Worm (Caenorhabditis elegans) whole organism, L2 larva: ENCODE results near the gene cwn-1.

Experiments used
- C34F6.9 ChIP-seq: fragments of 150-350 bp; optimal IDR thresholded peaks from 2 replicates; lab custom pipeline; 2014; ENCODE audit warnings: missing biosample characterization, missing genetic modification characterization
- F13H6.1 ChIP-seq: sonication (generic microtip); optimal IDR thresholded peaks from 2 replicates; lab custom pipeline; 2016; ENCODE audit warnings: missing genetic modification characterization, missing compliant biosample characterization
- R02D3.7 ChIP-seq: fragments of 150-350 bp; optimal IDR thresholded peaks from 2 replicates; lab custom pipeline; 2014; ENCODE audit warnings: missing biosample characterization, missing genetic modification characterization
- Y55F3AM.14 ChIP-seq: fragments of 200-800 bp; sonication (Bioruptor generic); optimal IDR thresholded peaks from 2 replicates; lab custom pipeline; 2018; ENCODE audit warnings: mild to moderate bottlenecking, missing genetic modification characterization, missing compliant biosample characterization
- alr-1 ChIP-seq: fragments of 150-350 bp; optimal IDR thresholded peaks from 2 replicates; lab custom pipeline; 2014; ENCODE audit warnings: missing biosample characterization, missing genetic modification characterization
- aly-2 ChIP-seq: fragments of 150-350 bp; optimal IDR thresholded peaks from 2 replicates; lab custom pipeline; 2014; ENCODE audit warnings: missing biosample characterization, missing genetic modification characterization
- ama-1 ChIP-seq: fragments of 150-350 bp; optimal IDR thresholded peaks from 2 replicates; lab custom pipeline; 2018; ENCODE audit warnings: inconsistent platforms
- blmp-1 ChIP-seq: sonication (generic microtip); optimal IDR thresholded peaks from 2 replicates; lab custom pipeline; 2017; ENCODE audit warnings: missing genetic modification characterization, mild to moderate bottlenecking, missing compliant biosample characterization, antibody characterized with exemption, moderate library complexity; ENCODE audit not compliant: insufficient read depth
- ceh-16 ChIP-seq: fragments of 150-350 bp; optimal IDR thresholded peaks from 2 replicates; lab custom pipeline; 2014; ENCODE audit warnings: missing biosample characterization, missing genetic modification characterization
- ceh-82 ChIP-seq: fragments of 150-350 bp; optimal IDR thresholded peaks from 2 replicates; lab custom pipeline; 2014; ENCODE audit warnings: missing biosample characterization, missing genetic modification characterization
- crh-2 ChIP-seq: sonication (generic microtip); optimal IDR thresholded peaks from 2 replicates; lab custom pipeline; 2017; ENCODE audit warnings: missing biosample characterization, missing genetic modification characterization
- egl-27 ChIP-seq: sonication (generic microtip); optimal IDR thresholded peaks from 3 replicates; lab custom pipeline; 2017; ENCODE audit warnings: missing biosample characterization, missing genetic modification reagents, missing genetic modification characterization
- elt-1 ChIP-seq: fragments of 150-350 bp; optimal IDR thresholded peaks from 2 replicates; lab custom pipeline; 2014; ENCODE audit warnings: missing biosample characterization, missing genetic modification characterization
- elt-3 ChIP-seq: sonication (generic microtip); optimal IDR thresholded peaks from 2 replicates; lab custom pipeline; 2017; ENCODE audit warnings: missing biosample characterization, missing genetic modification characterization
- fos-1 ChIP-seq: fragments of 150-350 bp; optimal IDR thresholded peaks from 2 replicates; lab custom pipeline; 2014; ENCODE audit warnings: missing biosample characterization, missing genetic modification characterization
- gmeb-1 ChIP-seq: fragments of 150-350 bp; optimal IDR thresholded peaks from 2 replicates; lab custom pipeline; 2014; ENCODE audit warnings: missing biosample characterization, missing genetic modification characterization
- lin-11 ChIP-seq: fragments of 150-350 bp; sonication (generic microtip); optimal IDR thresholded peaks from 2 replicates; lab custom pipeline; 2014; ENCODE audit warnings: missing biosample characterization, missing genetic modification characterization, inconsistent platforms, mixed read lengths
- lin-39 ChIP-seq: fragments of 150-350 bp; optimal IDR thresholded peaks from 2 replicates; lab custom pipeline; 2014; ENCODE audit warnings: missing biosample characterization, missing genetic modification reagents, missing genetic modification characterization
- lsy-2 ChIP-seq, 2 experiments: fragments of 150-350 bp in 1 of 2; sonication (generic microtip) in 1 of 2; optimal IDR thresholded peaks; 2 replicates each; lab custom pipeline; 2014 to 2017; ENCODE audit warnings: missing biosample characterization in 2 of 2, missing genetic modification characterization in 2 of 2
- mab-5 ChIP-seq: fragments of 150-350 bp; optimal IDR thresholded peaks from 2 replicates; lab custom pipeline; 2014; ENCODE audit warnings: missing biosample characterization, missing genetic modification characterization
- mbf-1 ChIP-seq: sonication (generic microtip); optimal IDR thresholded peaks from 2 replicates; lab custom pipeline; 2017; ENCODE audit warnings: missing biosample characterization, missing genetic modification characterization
- mdl-1 ChIP-seq, 2 experiments: fragments of 150-350 bp in 1 of 2; sonication (generic microtip) in 1 of 2; optimal IDR thresholded peaks; 2 replicates each; lab custom pipeline; 2017; ENCODE audit warnings: missing biosample characterization in 2 of 2, missing genetic modification characterization in 2 of 2
- nhr-10 ChIP-seq: sonication (generic microtip); optimal IDR thresholded peaks from 2 replicates; lab custom pipeline; 2017; ENCODE audit warnings: missing biosample characterization, missing genetic modification characterization
- nhr-11 ChIP-seq: fragments of 150-350 bp; optimal IDR thresholded peaks from 2 replicates; lab custom pipeline; 2014; ENCODE audit warnings: missing biosample characterization, missing genetic modification characterization
- nhr-12 ChIP-seq: fragments of 150-350 bp; optimal IDR thresholded peaks from 2 replicates; lab custom pipeline; 2014; ENCODE audit warnings: missing biosample characterization, missing genetic modification characterization
- nhr-129 ChIP-seq: fragments of 150-350 bp; optimal IDR thresholded peaks from 2 replicates; lab custom pipeline; 2014; ENCODE audit warnings: missing biosample characterization, missing genetic modification characterization
- nhr-21 ChIP-seq: fragments of 150-350 bp; optimal IDR thresholded peaks from 2 replicates; lab custom pipeline; 2014; ENCODE audit warnings: missing biosample characterization, missing genetic modification characterization
- nhr-23 ChIP-seq: fragments of 150-350 bp; optimal IDR thresholded peaks from 2 replicates; lab custom pipeline; 2014; ENCODE audit warnings: missing biosample characterization, missing genetic modification reagents, missing genetic modification characterization
- nhr-237 ChIP-seq: fragments of 150-350 bp; optimal IDR thresholded peaks from 2 replicates; lab custom pipeline; 2014; ENCODE audit warnings: missing biosample characterization, missing genetic modification characterization
- nhr-25 ChIP-seq: fragments of 150-350 bp; sonication (generic microtip); optimal IDR thresholded peaks from 3 replicates; lab custom pipeline; 2014; ENCODE audit warnings: missing biosample characterization, missing genetic modification characterization
- nhr-6 ChIP-seq: fragments of 150-350 bp; optimal IDR thresholded peaks from 2 replicates; lab custom pipeline; 2014; ENCODE audit warnings: missing biosample characterization, missing genetic modification characterization
- peb-1 ChIP-seq: fragments of 150-350 bp; optimal IDR thresholded peaks from 2 replicates; lab custom pipeline; 2014; ENCODE audit warnings: missing biosample characterization, missing genetic modification characterization
- skn-1 ChIP-seq: sonication (generic microtip); optimal IDR thresholded peaks from 2 replicates; lab custom pipeline; 2017; ENCODE audit warnings: missing biosample characterization, missing genetic modification characterization
- sma-3 ChIP-seq: sonication (generic microtip); optimal IDR thresholded peaks from 2 replicates; lab custom pipeline; 2016; ENCODE audit warnings: missing genetic modification reagents, missing genetic modification characterization, missing compliant biosample characterization
- sma-9 ChIP-seq, 2 experiments: fragments of 150-350 bp in 1 of 2; sonication (generic microtip) in 1 of 2; optimal IDR thresholded peaks; 2 replicates each; lab custom pipeline; 2014 to 2016; ENCODE audit warnings: missing genetic modification characterization in 2 of 2, mild to moderate bottlenecking in 1 of 2, missing biosample characterization in 1 of 2, missing compliant biosample characterization in 1 of 2, missing genetic modification reagents in 1 of 2, moderate library complexity in 1 of 2
- snpc-4 ChIP-seq: fragments of 150-350 bp; optimal IDR thresholded peaks from 2 replicates; lab custom pipeline; 2014; ENCODE audit warnings: missing biosample characterization, missing genetic modification characterization
- unc-39 ChIP-seq: fragments of 150-350 bp; optimal IDR thresholded peaks from 2 replicates; lab custom pipeline; 2014; ENCODE audit warnings: missing biosample characterization, missing genetic modification characterization
- unc-55 ChIP-seq: fragments of 150-350 bp; sonication (generic microtip); optimal IDR thresholded peaks from 3 replicates; lab custom pipeline; 2014; ENCODE audit warnings: missing biosample characterization, missing genetic modification reagents, missing genetic modification characterization
- unc-62 ChIP-seq: fragments of 150-350 bp; optimal IDR thresholded peaks from 2 replicates; lab custom pipeline; 2014; ENCODE audit warnings: missing biosample characterization, missing genetic modification reagents, missing genetic modification characterization
- zag-1 ChIP-seq: fragments of 150-350 bp; optimal IDR thresholded peaks from 2 replicates; lab custom pipeline; 2014; ENCODE audit warnings: missing biosample characterization, missing genetic modification characterization
- ztf-1 ChIP-seq: fragments of 200-800 bp; sonication (Bioruptor generic); conservative IDR thresholded peaks from 2 replicates; pipeline ENCODE4 v1.3.6; 2022; ENCODE audit warnings: missing genetic modification characterization, missing compliant biosample characterization
- ztf-11 ChIP-seq: sonication (generic microtip); optimal IDR thresholded peaks from 2 replicates; lab custom pipeline; 2017; ENCODE audit warnings: missing biosample characterization, missing genetic modification characterization
- ztf-4 ChIP-seq: fragments of 150-350 bp; optimal IDR thresholded peaks from 2 replicates; lab custom pipeline; 2014; ENCODE audit warnings: missing biosample characterization, missing genetic modification characterization

Gene cwn-1

ce11 chrII:159294-159922 lies 26.0 kb upstream of the cwn-1 start (continued):
- TF ChIP-seq mdl-1 (tag; optimal IDR thresholded peaks at IDR 0.05; lab: Kevin White, UChicago), result no peak
- TF ChIP-seq nhr-11 (tag; lab: Kevin White, UChicago), result no peak
- TF ChIP-seq mbf-1, result no peak
- no peak for TF ChIP-seq Y55F3AM.14 (GFP tag; lab: Kevin White, UChicago)
- no peak for TF ChIP-seq zag-1
- TF ChIP-seq unc-55, result no peak
- peak; percentile 13 for TF ChIP-seq gmeb-1
- peak; percentile 37 for TF ChIP-seq nhr-25
- TF ChIP-seq lin-11, result no peak
- TF ChIP-seq nhr-6 (tag; lab: Kevin White, UChicago), result no peak
- TF ChIP-seq nhr-12, result no peak
- no peak for TF ChIP-seq skn-1 (tag; lab: Kevin White, UChicago)
- TF ChIP-seq lsy-2 (tag; optimal IDR thresholded peaks at IDR 0.05; lab: Kevin White, UChicago), result peak in 1 of 2 experiments; percentile 42
- no peak for TF ChIP-seq nhr-10 (tag; lab: Kevin White, UChicago)
- TF ChIP-seq lin-39 (tag; lab: Kevin White, UChicago), result no peak
- no peak for TF ChIP-seq R02D3.7 (tag; lab: Kevin White, UChicago)
- TF ChIP-seq mab-5 (tag; lab: Kevin White, UChicago), result no peak
- TF ChIP-seq ztf-4, result no peak
- TF ChIP-seq nhr-237 (tag; lab: Kevin White, UChicago), result no peak
- TF ChIP-seq fos-1 (tag; lab: Kevin White, UChicago), result peak; percentile 61
- TF ChIP-seq ceh-82 (tag; lab: Kevin White, UChicago), result no peak
- no peak for TF ChIP-seq unc-39
- peak; percentile 17 for TF ChIP-seq F13H6.1
- peak; percentile 70 for TF ChIP-seq nhr-129
- no peak for TF ChIP-seq ztf-1
- TF ChIP-seq crh-2, result peak; percentile 46

ce11 chrII:158004-158731 lies 24.8 kb upstream of the cwn-1 start:
- no peak for TF ChIP-seq nhr-6 (tag; lab: Kevin White, UChicago)
- no peak for TF ChIP-seq ztf-11 (tag; lab: Kevin White, UChicago)
- peak; percentile 21 for TF ChIP-seq lin-11
- peak; percentile 37 for TF ChIP-seq fos-1 (tag; lab: Kevin White, UChicago)
- no peak for TF ChIP-seq mdl-1 (tag; optimal IDR thresholded peaks at IDR 0.05; lab: Kevin White, UChicago)
- no peak for TF ChIP-seq sma-3 (GFP tag; lab: Kevin White, UChicago)
- no peak for TF ChIP-seq mbf-1
- peak; percentile 80 for TF ChIP-seq blmp-1 (tag; lab: Kevin White, UChicago)
- peak; percentile 7 for TF ChIP-seq F13H6.1
- TF ChIP-seq ceh-82 (tag; lab: Kevin White, UChicago), result no peak
- no peak for TF ChIP-seq lin-39 (tag; lab: Kevin White, UChicago)
- TF ChIP-seq unc-39, result no peak
- no peak for TF ChIP-seq C34F6.9
- TF ChIP-seq egl-27 (tag; lab: Kevin White, UChicago), result peak; percentile 3
- TF ChIP-seq, all 48 proteins: peak for 5

- TF ChIP-seq peb-1 (tag; lab: Kevin White, UChicago) (no peak), ztf-1 (no peak)
Observed at ce11 chrII:156999-157499, 23.7 kb upstream of the cwn-1 start.

- TF ChIP-seq nhr-11 (tag; lab: Kevin White, UChicago) (no peak), sma-9 (GFP tag; optimal IDR thresholded peaks at IDR 0.05; lab: Kevin White, UChicago) (peak; percentile 95), sma-9 (tag; optimal IDR thresholded peaks at IDR 0.05; lab: Kevin White, UChicago) (no peak), R02D3.7 (tag; lab: Kevin White, UChicago) (peak; percentile 73), nhr-10 (tag; lab: Kevin White, UChicago) (peak; percentile 66), nhr-12 (no peak), fos-1 (tag; lab: Kevin White, UChicago) (peak; percentile 78), nhr-25 (peak; percentile 90), nhr-6 (tag; lab: Kevin White, UChicago) (peak; percentile 90), ztf-1 (no peak), egl-27 (tag; lab: Kevin White, UChicago) (peak; percentile 92), snpc-4 (tag; lab: Kevin White, UChicago) (peak; percentile 81), ama-1 (lab: Kevin White, UChicago) (peak; percentile 57), peb-1 (tag; lab: Kevin White, UChicago) (no peak), blmp-1 (tag; lab: Kevin White, UChicago) (peak; percentile 76), zag-1 (peak; percentile 64), ceh-16 (tag; lab: Kevin White, UChicago) (no peak), alr-1 (tag; lab: Kevin White, UChicago) (no peak), elt-1 (tag; lab: Kevin White, UChicago) (no peak), Y55F3AM.14 (GFP tag; lab: Kevin White, UChicago) (peak; percentile 60), nhr-129 (peak; percentile 85), elt-3 (no peak), unc-62 (peak; percentile 64), mdl-1 (tag; optimal IDR thresholded peaks at IDR 0.05; lab: Kevin White, UChicago) (peak in 1 of 2 experiments; percentile 26), aly-2 (no peak), lin-39 (tag; lab: Kevin White, UChicago) (no peak), nhr-23 (no peak), nhr-21 (tag; lab: Kevin White, UChicago) (peak; percentile 91), unc-39 (no peak), mbf-1 (no peak)
Observed at ce11 chrII:155904-156303, 22.5 kb upstream of the cwn-1 start, which contains the start of gene mrpl-28. mrpl-28 (minus strand) TSS chrII:156009.
